Worm (Caenorhabditis elegans): ENCODE results near the gene cnb-1.

cnb-1 gene

DNA sequence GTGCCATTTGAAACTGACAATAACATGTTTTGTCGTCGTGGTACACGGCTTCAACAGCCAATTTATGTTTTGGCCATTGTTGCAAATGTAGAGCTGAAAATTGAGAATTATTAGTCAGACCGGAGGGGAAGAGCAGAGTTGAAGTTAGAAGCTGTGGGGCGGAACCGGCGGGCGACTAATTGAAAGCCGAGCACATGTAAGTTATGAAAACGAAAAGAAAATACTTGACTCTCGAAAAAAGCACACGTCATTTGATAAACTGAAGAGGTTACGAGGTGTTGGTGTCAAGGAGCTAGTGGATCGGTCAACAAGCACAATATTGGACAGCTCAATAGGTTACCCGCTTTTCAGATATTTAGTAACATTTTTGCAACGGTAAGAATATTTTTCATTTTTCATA is 9.4 kb upstream of the cnb-1 start, which contains the start of gene dop-5:
Gene dop-5 (minus strand): TSS at position 101 of the 400 bp plus-strand sequence.
- TF ChIP-seq ama-1 (optimal IDR thresholded peaks at IDR 0.05) (no peak), hmg-4 (GFP tag; optimal IDR thresholded peaks at IDR 0.05) (no peak), ets-7 (tag; optimal IDR thresholded peaks at IDR 0.05) (no peak), ceh-13 (GFP tag; optimal IDR thresholded peaks at IDR 0.05) (no peak)

DNA sequence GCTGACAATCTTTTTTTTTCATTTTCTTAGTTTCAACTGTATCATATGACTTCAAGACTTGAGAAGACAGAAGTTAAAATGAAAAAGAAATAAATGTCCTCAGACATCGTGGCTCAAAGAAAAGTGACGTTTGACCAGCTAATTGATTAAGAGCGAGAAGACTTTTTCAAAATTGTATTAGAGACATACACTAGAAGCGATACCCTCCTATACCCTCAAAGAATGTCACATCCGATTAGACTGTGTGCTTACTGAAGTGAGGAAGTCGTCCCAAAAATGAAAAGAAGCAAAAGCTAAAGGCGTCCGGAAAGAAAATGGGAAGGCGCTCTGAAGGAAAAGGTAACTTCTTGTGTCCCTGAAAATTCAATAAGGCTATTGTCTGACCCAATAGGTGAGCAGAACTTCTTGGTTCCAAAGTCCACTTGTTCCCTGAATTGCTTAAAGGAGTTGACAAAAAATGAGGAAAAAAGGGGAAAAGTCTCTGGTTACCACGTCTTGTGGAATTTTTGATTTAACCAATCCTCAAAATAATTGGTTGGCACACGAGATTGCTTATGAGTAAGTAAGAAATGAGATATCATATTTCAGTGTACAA is 3.2 kb upstream of the cnb-1 start:
- TF ChIP-seq aly-1 (tag; optimal IDR thresholded peaks at IDR 0.05): no peak
- no peak for TF ChIP-seq ceh-13 (GFP tag; optimal IDR thresholded peaks at IDR 0.05)
- TF ChIP-seq ets-7 (tag; optimal IDR thresholded peaks at IDR 0.05): no peak
- no peak for TF ChIP-seq tbx-11 (GFP tag; IDR thresholded peaks at IDR 0.05)
- no peak for TF ChIP-seq ceh-36 (tag; optimal IDR thresholded peaks at IDR 0.05)
- no peak for TF ChIP-seq ama-1 (optimal IDR thresholded peaks at IDR 0.05)
- no peak for TF ChIP-seq pes-1 (GFP tag; IDR thresholded peaks at IDR 0.05)
- no peak for TF ChIP-seq hmbx-1 (tag; optimal IDR thresholded peaks at IDR 0.05)
- TF ChIP-seq scrt-1 (GFP tag; IDR thresholded peaks at IDR 0.05): no peak
- TF ChIP-seq hmg-4 (GFP tag; optimal IDR thresholded peaks at IDR 0.05): no peak
- TF ChIP-seq tbx-37 (GFP tag; conservative IDR thresholded peaks at IDR 0.05): no peak
- no peak for TF ChIP-seq B0310.2 (tag; optimal IDR thresholded peaks at IDR 0.05)

DNA sequence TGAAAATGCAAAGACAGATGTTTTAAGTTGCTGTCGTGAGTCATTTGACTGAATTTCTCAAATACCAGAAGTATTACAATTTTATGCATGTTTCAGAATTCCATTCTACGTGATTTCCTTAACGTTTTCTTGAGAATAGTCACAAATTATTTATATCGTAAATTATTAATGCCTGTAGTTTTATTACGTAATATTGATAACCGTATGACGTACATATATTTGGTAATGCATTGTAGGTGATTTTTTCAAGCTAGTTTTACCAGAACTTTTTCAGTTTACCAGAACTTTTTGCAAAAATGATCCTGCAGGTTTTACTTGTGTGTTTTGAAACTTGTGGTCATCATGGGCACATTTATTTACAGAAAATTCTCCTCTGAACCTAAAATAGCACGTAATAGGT is 1.6 kb upstream of the cnb-1 start:
- no peak for TF ChIP-seq ceh-36 (tag; optimal IDR thresholded peaks at IDR 0.05)
- TF ChIP-seq ama-1 (optimal IDR thresholded peaks at IDR 0.05): no peak
- TF ChIP-seq tbx-11 (GFP tag; IDR thresholded peaks at IDR 0.05): no peak
- TF ChIP-seq F13C5.2 (tag; optimal IDR thresholded peaks at IDR 0.05): no peak
- no peak for TF ChIP-seq hmg-4 (GFP tag; optimal IDR thresholded peaks at IDR 0.05)
- TF ChIP-seq ceh-13 (GFP tag; optimal IDR thresholded peaks at IDR 0.05): no peak
- TF ChIP-seq ets-7 (tag; optimal IDR thresholded peaks at IDR 0.05): no peak
- no peak for TF ChIP-seq hnd-1 (tag; optimal IDR thresholded peaks at IDR 0.05)
- TF ChIP-seq pes-1 (GFP tag; IDR thresholded peaks at IDR 0.05): no peak
- TF ChIP-seq aly-1 (tag; optimal IDR thresholded peaks at IDR 0.05): no peak
- no peak for TF ChIP-seq flt-1 (GFP tag; IDR thresholded peaks at IDR 0.05)
- TF ChIP-seq hmbx-1 (tag; optimal IDR thresholded peaks at IDR 0.05): no peak
- no peak for TF ChIP-seq B0310.2 (tag; optimal IDR thresholded peaks at IDR 0.05)

DNA sequence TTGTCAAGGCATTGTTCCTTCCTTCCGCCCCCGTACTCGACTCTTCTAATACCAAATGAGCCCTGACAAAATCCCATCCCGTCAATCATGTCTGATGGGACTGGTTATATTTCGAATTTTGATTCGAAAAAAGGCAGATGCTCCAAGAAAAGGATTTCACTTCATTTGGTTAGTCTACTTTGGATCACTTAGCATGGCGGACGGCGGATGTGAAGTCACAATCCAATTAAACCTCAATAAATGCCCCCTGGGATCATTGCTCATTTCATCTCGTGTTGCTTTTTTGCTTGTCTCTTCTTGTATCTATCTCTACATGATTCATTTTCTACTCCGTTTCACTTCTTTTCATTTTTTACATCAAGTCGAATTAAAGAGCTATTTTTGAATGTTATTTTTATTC is 3.8 kb downstream of the cnb-1 start:
- TF ChIP-seq tbx-37 (GFP tag; conservative IDR thresholded peaks at IDR 0.05): no peak
- TF ChIP-seq hnd-1 (tag; optimal IDR thresholded peaks at IDR 0.05): no peak
- no peak for TF ChIP-seq pes-1 (GFP tag; IDR thresholded peaks at IDR 0.05)
- TF ChIP-seq ceh-13 (GFP tag; optimal IDR thresholded peaks at IDR 0.05): no peak
- TF ChIP-seq sea-1 (GFP tag; conservative IDR thresholded peaks at IDR 0.05): no peak
- TF ChIP-seq hmbx-1 (tag; optimal IDR thresholded peaks at IDR 0.05): no peak
- no peak for TF ChIP-seq flt-1 (GFP tag; IDR thresholded peaks at IDR 0.05)
- TF ChIP-seq scrt-1 (GFP tag; IDR thresholded peaks at IDR 0.05): no peak
- no peak for TF ChIP-seq tra-4 (tag; optimal IDR thresholded peaks at IDR 0.05)
- TF ChIP-seq ets-7 (tag; optimal IDR thresholded peaks at IDR 0.05): no peak

DNA sequence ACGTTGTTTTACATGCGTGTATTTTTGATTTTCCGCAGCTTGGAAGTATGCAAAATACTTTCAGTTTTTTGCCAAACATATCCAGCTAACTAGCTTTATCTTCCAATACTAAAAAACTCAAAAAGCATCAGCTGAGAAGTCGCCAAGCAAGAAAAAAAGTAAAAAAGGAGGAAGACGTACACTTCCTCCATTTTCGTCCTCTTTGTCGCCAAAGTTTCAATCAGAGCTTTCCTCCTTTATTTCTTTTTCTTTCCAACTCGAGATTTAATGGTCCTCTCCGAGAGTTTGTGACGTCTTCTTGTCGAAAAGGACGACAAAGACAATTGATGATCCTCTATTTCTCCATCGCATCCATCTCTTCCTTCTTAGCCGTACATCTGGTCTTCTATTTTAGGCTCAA is 5.0 kb downstream of the cnb-1 start:
- no peak for TF ChIP-seq aly-1 (tag; optimal IDR thresholded peaks at IDR 0.05)
- TF ChIP-seq F13C5.2 (tag; optimal IDR thresholded peaks at IDR 0.05): no peak
- no peak for TF ChIP-seq ama-1 (optimal IDR thresholded peaks at IDR 0.05)
- no peak for TF ChIP-seq hnd-1 (tag; optimal IDR thresholded peaks at IDR 0.05)
- TF ChIP-seq scrt-1 (GFP tag; IDR thresholded peaks at IDR 0.05): no peak
- no peak for TF ChIP-seq tbx-11 (GFP tag; IDR thresholded peaks at IDR 0.05)
- no peak for TF ChIP-seq B0310.2 (tag; optimal IDR thresholded peaks at IDR 0.05)
- TF ChIP-seq tbx-37 (GFP tag; conservative IDR thresholded peaks at IDR 0.05): no peak

DNA sequence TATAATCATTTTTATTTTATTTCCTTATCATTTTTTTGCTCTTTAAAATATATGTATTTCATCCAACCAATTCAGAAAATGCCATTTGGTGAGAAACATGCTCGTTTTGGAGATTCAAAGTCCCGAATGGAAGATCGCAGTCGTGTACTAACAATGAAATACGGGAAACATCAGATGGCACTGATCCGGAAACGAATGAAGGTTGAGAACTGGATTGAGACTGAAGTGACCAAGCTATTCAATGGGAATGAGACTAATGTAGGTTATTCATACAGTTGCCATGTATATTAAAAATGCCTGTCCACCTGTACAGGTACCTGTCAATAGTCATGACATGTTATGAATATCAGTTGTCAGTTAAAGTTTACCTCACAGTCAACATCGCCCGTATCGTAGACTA is 7.5 kb downstream of the cnb-1 start, which contains the start of gene F55C10.5:
Gene F55C10.5 (plus strand): TSS at position 74 of the 400 bp plus-strand sequence.
- TF ChIP-seq tra-4 (tag; optimal IDR thresholded peaks at IDR 0.05) (no peak), F13C5.2 (tag; optimal IDR thresholded peaks at IDR 0.05) (no peak), ceh-36 (tag; optimal IDR thresholded peaks at IDR 0.05) (no peak), ceh-13 (GFP tag; optimal IDR thresholded peaks at IDR 0.05) (no peak), B0310.2 (tag; optimal IDR thresholded peaks at IDR 0.05) (no peak), scrt-1 (GFP tag; IDR thresholded peaks at IDR 0.05) (no peak), pes-1 (GFP tag; IDR thresholded peaks at IDR 0.05) (no peak)

DNA sequence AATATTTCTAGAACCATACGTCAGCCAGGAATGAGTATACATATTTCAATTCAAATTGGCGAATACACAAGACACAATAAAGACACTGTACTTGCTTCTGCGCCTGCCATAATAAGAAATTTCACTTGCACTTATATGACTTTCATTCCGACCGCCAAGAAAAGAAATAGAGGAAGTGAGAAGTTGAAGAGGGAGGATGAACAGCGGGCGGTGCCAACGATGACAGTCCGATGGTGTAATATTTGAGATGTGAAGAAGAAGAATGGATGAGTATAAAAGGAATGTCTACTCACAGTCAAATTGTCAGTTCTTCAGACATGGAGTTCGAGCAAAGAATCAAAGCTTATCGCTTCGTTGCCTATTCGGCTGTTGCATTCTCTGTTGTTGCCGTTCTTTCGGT is 9.5 kb downstream of the cnb-1 start, which contains the start of gene col-154:
Gene col-154 (plus strand): TSS at position 301 of the 400 bp plus-strand sequence.
- TF ChIP-seq sea-1 (GFP tag; conservative IDR thresholded peaks at IDR 0.05) (no peak), aly-1 (tag; optimal IDR thresholded peaks at IDR 0.05) (no peak), scrt-1 (GFP tag; IDR thresholded peaks at IDR 0.05) (no peak), tbx-11 (GFP tag; IDR thresholded peaks at IDR 0.05) (no peak), ama-1 (optimal IDR thresholded peaks at IDR 0.05) (no peak), B0310.2 (tag; optimal IDR thresholded peaks at IDR 0.05) (no peak), pes-1 (GFP tag; IDR thresholded peaks at IDR 0.05) (no peak), tra-4 (tag; optimal IDR thresholded peaks at IDR 0.05) (no peak), hmg-4 (GFP tag; optimal IDR thresholded peaks at IDR 0.05) (no peak)

DNA sequence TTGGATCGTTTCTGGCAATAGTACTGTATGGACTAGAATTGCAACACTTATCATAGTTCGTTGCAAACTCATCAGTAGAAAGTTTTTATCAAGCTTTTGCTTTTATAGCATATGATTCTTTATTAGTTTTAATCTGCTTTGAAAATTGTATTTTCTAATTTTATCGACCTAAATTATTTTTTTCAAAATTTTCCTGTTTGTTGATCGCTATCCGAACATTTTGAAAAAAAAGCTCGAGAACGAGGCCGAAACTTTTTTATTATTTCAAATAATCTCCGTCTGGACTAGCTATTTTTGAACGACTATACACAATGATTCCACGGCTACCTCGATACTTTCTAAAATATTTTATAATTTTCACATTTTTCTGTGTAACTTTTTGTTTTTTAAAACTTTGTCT is 10.9 kb downstream of the cnb-1 start, which contains the start of gene F55C10.4:
Gene F55C10.4 (plus strand): TSS at position 301 of the 400 bp plus-strand sequence.
- TF ChIP-seq scrt-1 (GFP tag; IDR thresholded peaks at IDR 0.05) (no peak), sea-1 (GFP tag; conservative IDR thresholded peaks at IDR 0.05) (no peak), ceh-36 (tag; optimal IDR thresholded peaks at IDR 0.05) (no peak), hmbx-1 (tag; optimal IDR thresholded peaks at IDR 0.05) (no peak), aly-1 (tag; optimal IDR thresholded peaks at IDR 0.05) (no peak), ama-1 (optimal IDR thresholded peaks at IDR 0.05) (no peak), tbx-11 (GFP tag; IDR thresholded peaks at IDR 0.05) (no peak), ets-7 (tag; optimal IDR thresholded peaks at IDR 0.05) (no peak), tbx-37 (GFP tag; conservative IDR thresholded peaks at IDR 0.05) (no peak), hnd-1 (tag; optimal IDR thresholded peaks at IDR 0.05) (no peak), F13C5.2 (tag; optimal IDR thresholded peaks at IDR 0.05) (no peak), flt-1 (GFP tag; IDR thresholded peaks at IDR 0.05) (no peak), B0310.2 (tag; optimal IDR thresholded peaks at IDR 0.05) (no peak), tra-4 (tag; optimal IDR thresholded peaks at IDR 0.05) (no peak), ceh-13 (GFP tag; optimal IDR thresholded peaks at IDR 0.05) (no peak), hmg-4 (GFP tag; optimal IDR thresholded peaks at IDR 0.05) (no peak), pes-1 (GFP tag; IDR thresholded peaks at IDR 0.05) (no peak)

Measured in whole organism, early embryonic.